Fruit fly (Drosophila melanogaster): ENCODE results near the gene CG11581.
A peak's percentile ranks its signal among the peaks of the same experiment; 100 is the strongest.

Gene CG11581

DNA sequence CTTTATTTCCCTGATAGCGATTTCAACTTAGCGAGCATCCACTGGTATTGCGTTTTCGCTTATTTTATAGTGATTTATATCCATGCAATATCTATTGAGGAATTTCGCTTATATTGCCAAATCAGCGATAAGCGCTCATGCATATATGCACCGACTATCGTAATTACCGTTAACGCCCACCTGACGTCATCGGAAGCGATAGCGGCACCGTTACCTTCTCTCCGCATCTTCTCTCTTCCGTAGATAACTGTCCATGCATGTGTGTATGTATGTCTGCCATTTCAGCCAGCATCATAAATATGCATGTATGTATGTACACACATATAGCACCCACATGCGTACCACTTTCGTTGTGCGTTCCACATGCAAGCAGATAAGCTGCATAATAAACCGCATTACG lies 44.5 kb downstream of the CG11581 start:
- no peak for TF ChIP-seq Clk (GFP tag; optimal IDR thresholded peaks at IDR 0.05)
- no peak for TF ChIP-seq tj (GFP tag; optimal IDR thresholded peaks at IDR 0.05)
- no peak for TF ChIP-seq cnc (optimal IDR thresholded peaks at IDR 0.05)
- no peak for TF ChIP-seq Crg-1 (GFP tag; optimal IDR thresholded peaks at IDR 0.05)
- TF ChIP-seq CG12768 (GFP tag; optimal IDR thresholded peaks at IDR 0.05), result no peak
- TF ChIP-seq CG1620 (GFP tag; optimal IDR thresholded peaks at IDR 0.05), result no peak
- TF ChIP-seq pad (GFP tag; optimal IDR thresholded peaks at IDR 0.05), result peak; percentile 51
- TF ChIP-seq Hr96 (GFP tag; optimal IDR thresholded peaks at IDR 0.05), result no peak
- TF ChIP-seq CG33017 (tag; optimal IDR thresholded peaks at IDR 0.05), result no peak
- peak; percentile 94 for TF ChIP-seq ovo (GFP tag; optimal IDR thresholded peaks at IDR 0.05)
- no peak for TF ChIP-seq cic (GFP tag; optimal IDR thresholded peaks at IDR 0.05)
- no peak for TF ChIP-seq toe (GFP tag; optimal IDR thresholded peaks at IDR 0.05)
- TF ChIP-seq kay (GFP tag; ENCODE audit: borderline replicate concordance), result no peak
- TF ChIP-seq CG7045 (GFP tag; optimal IDR thresholded peaks at IDR 0.05), result no peak
- no peak for TF ChIP-seq CG14711 (tag; optimal IDR thresholded peaks at IDR 0.05)
- peak; percentile 9 for TF ChIP-seq bab1 (GFP tag; optimal IDR thresholded peaks at IDR 0.05)
- no peak for TF ChIP-seq CG11617 (GFP tag; optimal IDR thresholded peaks at IDR 0.05)
- TF ChIP-seq CG5204 (GFP tag; optimal IDR thresholded peaks at IDR 0.05), result no peak

DNA sequence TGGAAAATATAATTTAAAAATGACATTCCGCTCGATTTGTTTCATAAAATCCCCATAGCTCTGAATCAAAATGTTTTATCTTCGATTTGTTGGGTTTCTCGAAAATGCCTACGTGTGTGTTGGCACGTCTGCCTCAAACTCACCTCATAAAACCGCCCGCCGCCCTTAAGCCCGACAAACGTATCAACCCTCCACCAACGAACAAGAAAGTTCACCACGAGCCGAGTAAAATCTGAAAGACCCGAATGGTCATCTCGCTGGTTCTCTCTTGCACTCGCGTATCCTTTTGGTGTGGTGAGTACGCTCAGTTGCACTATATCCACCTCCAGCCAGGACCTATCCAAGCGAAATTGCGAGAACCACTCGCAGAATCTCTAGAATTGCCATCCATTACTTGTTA lies 45.3 kb downstream of the CG11581 start:
- TF ChIP-seq Clk (GFP tag; optimal IDR thresholded peaks at IDR 0.05) (no peak), tj (GFP tag; optimal IDR thresholded peaks at IDR 0.05) (peak; percentile 6), CG14711 (tag; optimal IDR thresholded peaks at IDR 0.05) (no peak)

- TF ChIP-seq CG33017 (tag; optimal IDR thresholded peaks at IDR 0.05), result no peak
- no peak for TF ChIP-seq Crg-1 (GFP tag; optimal IDR thresholded peaks at IDR 0.05)
- no peak for TF ChIP-seq CG7101 (tag; optimal IDR thresholded peaks at IDR 0.05)
- peak; percentile 55 for TF ChIP-seq pad (GFP tag; optimal IDR thresholded peaks at IDR 0.05)
- no peak for TF ChIP-seq cic (GFP tag; optimal IDR thresholded peaks at IDR 0.05)
- TF ChIP-seq toe (GFP tag; optimal IDR thresholded peaks at IDR 0.05), result no peak
- TF ChIP-seq ovo (GFP tag; optimal IDR thresholded peaks at IDR 0.05), result peak; percentile 76
Observed at dm6 chrX:14225665-14226064, 48.9 kb downstream of the CG11581 start, which contains the start of gene CG11674. Gene CG11674, minus strand, starts transcription at chrX:14225879.

- TF ChIP-seq cnc (optimal IDR thresholded peaks at IDR 0.05) (no peak), CG33017 (tag; optimal IDR thresholded peaks at IDR 0.05) (no peak), Hr96 (GFP tag; optimal IDR thresholded peaks at IDR 0.05) (no peak), ovo (GFP tag; optimal IDR thresholded peaks at IDR 0.05) (no peak), CG5204 (GFP tag; optimal IDR thresholded peaks at IDR 0.05) (no peak), Crg-1 (GFP tag; optimal IDR thresholded peaks at IDR 0.05) (no peak), toe (GFP tag; optimal IDR thresholded peaks at IDR 0.05) (no peak), Clk (GFP tag; optimal IDR thresholded peaks at IDR 0.05) (no peak), CG14711 (tag; optimal IDR thresholded peaks at IDR 0.05) (no peak), CG7045 (GFP tag; optimal IDR thresholded peaks at IDR 0.05) (no peak), Mnt (GFP tag; optimal IDR thresholded peaks at IDR 0.05) (no peak), CG7101 (tag; optimal IDR thresholded peaks at IDR 0.05) (no peak), CG12768 (GFP tag; optimal IDR thresholded peaks at IDR 0.05) (no peak), bab1 (GFP tag; optimal IDR thresholded peaks at IDR 0.05) (no peak), tj (GFP tag; optimal IDR thresholded peaks at IDR 0.05) (no peak), CG1620 (GFP tag; optimal IDR thresholded peaks at IDR 0.05) (no peak), cic (GFP tag; optimal IDR thresholded peaks at IDR 0.05) (no peak), kay (GFP tag; ENCODE audit: borderline replicate concordance) (no peak), CG11617 (GFP tag; optimal IDR thresholded peaks at IDR 0.05) (no peak)
Observed at dm6 chrX:14226093-14226492, 49.4 kb downstream of the CG11581 start, which contains the start of gene mRpL38. Gene mRpL38, plus strand, starts transcription at chrX:14226289.

- TF ChIP-seq CG33017 (tag; optimal IDR thresholded peaks at IDR 0.05) (no peak), CG7101 (tag; optimal IDR thresholded peaks at IDR 0.05) (no peak), toe (GFP tag; optimal IDR thresholded peaks at IDR 0.05) (no peak), Hr96 (GFP tag; optimal IDR thresholded peaks at IDR 0.05) (no peak)
Observed at dm6 chrX:14227043-14227442, 50.3 kb downstream of the CG11581 start.
